Fruit fly (Drosophila melanogaster) S2 (cell line): ENCODE measurements around the gene CG43800.

ENCODE experiments used
- CG8478 ChIP-seq: fragments of >200 bp; optimal IDR thresholded peaks from 2 replicates; lab custom pipeline; 2018
- CTCF ChIP-seq, 2 experiments: fragments of >200 bp; optimal IDR thresholded peaks; 2 replicates each; lab custom pipeline; 2018

dm6 chr2L:7264396-7264795, 31.8 kb upstream of the CG43800 start:
- no peak for TF ChIP-seq CG8478 (lab: Kevin White, UChicago)
- TF ChIP-seq CTCF (optimal IDR thresholded peaks at IDR 0.05; lab: Kevin White, UChicago), result no peak
